Fruit fly (Drosophila melanogaster) Kc167 (cell line): ENCODE data around the gene CG31104.

Experiments
- Myc ChIP-seq: fragments of >200 bp; optimal IDR thresholded peaks from 2 replicates; lab custom pipeline; 2017; ENCODE audit warnings: missing external identifiers
- Sin3A ChIP-seq: fragments of >200 bp; optimal IDR thresholded peaks from 2 replicates; lab custom pipeline; 2018; ENCODE audit warnings: missing external identifiers
- h ChIP-seq: fragments of >200 bp; optimal IDR thresholded peaks from 3 replicates; lab custom pipeline; 2018; ENCODE audit warnings: missing external identifiers
- insv ChIP-seq: fragments of >200 bp; optimal IDR thresholded peaks from 3 replicates; lab custom pipeline; 2018; ENCODE audit warnings: missing external identifiers
- psq ChIP-seq: fragments of >200 bp; optimal IDR thresholded peaks from 2 replicates; lab custom pipeline; 2017; ENCODE audit warnings: missing external identifiers
- ttk ChIP-seq: sonication (Bioruptor generic); optimal IDR thresholded peaks from 2 replicates; lab custom pipeline; 2017; ENCODE audit warnings: missing external identifiers

The CG31104 gene

DNA sequence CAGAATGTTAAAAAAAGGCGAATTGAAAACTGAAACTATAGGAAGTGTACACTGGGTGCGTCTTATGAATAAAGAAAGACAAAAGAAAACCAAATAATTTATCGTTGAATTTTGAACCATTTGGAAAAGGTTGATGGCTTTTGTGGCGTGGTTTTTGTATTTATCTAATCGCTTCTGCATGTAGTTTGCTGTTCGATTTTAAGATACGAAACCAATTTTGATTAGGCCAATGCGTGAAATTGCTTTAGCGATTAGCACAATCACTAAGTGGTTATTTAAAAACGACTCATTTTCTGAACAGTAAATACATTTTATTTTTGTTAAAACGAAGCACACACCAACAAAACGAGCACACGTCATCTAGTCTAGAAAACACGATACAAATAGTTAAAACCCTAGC lies 24.6 kb upstream of the CG31104 start:
- no peak for TF ChIP-seq Myc (lab: Kevin White, UChicago)

DNA sequence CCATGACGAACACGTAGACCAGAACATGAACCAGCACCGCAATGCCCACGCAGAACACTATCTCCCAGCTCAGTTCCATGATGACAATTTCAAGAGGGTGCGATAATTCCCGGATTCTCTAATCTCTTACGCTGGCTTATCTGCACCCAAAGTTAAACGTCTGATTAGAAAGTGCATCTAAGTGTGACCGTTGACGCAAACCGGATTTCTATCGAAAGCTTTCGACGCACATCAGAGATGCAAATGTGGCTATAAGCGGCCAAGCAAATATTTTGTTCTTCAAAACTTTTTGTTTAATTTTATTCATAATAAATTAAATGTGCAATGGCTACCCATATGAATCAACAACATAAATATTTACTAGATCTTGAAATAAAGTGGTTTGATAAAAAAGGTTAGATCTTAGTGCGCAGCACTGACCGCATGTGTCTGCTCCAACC lies 22.9 kb upstream of the CG31104 start, which contains the start of the genes Kdsr and CG11858:
TSS of gene Kdsr (minus strand) at position 177 of the 440 bp plus-strand sequence.
TSS of gene CG11858 (plus strand) at position 420 of the 440 bp plus-strand sequence.
- TF ChIP-seq h (lab: Kevin White, UChicago) (no peak), Sin3A (no peak), insv (no peak), ttk (no peak), Myc (lab: Kevin White, UChicago) (no peak), psq (lab: Kevin White, UChicago) (no peak)

DNA sequence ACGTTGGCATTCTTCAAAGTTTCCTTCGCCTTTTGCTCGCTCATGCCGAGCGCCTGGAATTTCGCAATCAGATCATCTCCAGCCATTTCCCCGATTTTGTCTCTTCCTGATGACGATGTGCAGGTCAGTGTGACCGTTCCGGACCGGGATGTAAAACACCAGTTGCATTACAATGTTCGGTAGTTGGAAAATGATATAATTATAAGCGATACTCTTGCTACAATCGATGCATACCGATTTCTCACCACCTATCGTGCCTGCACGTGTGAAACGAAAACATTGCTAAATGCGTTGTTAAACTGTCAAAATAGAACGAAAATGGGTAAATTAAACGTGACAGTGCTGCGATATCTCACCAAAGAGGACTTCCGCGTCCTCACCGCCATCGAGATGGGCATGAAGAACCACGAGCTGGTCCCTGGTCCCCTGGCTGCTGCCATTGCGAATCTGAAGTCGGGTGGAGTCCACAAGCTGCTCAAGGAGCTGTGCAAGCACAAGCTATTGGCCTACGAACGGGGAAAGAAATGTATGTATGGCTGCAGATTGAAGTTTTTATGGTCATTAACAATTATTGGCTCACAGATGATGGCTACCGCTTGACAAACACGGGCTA lies 19.6 kb upstream of the CG31104 start, which contains the start of the genes GlnRS and RIOK2:
TSS of gene GlnRS (minus strand) at position 133 of the 613 bp plus-strand sequence.
TSS of gene RIOK2 (plus strand) at position 256 of the 613 bp plus-strand sequence.
- TF ChIP-seq insv (no peak), h (lab: Kevin White, UChicago) (no peak), psq (lab: Kevin White, UChicago) (no peak), Myc (lab: Kevin White, UChicago) (no peak), Sin3A (no peak), ttk (no peak)

DNA sequence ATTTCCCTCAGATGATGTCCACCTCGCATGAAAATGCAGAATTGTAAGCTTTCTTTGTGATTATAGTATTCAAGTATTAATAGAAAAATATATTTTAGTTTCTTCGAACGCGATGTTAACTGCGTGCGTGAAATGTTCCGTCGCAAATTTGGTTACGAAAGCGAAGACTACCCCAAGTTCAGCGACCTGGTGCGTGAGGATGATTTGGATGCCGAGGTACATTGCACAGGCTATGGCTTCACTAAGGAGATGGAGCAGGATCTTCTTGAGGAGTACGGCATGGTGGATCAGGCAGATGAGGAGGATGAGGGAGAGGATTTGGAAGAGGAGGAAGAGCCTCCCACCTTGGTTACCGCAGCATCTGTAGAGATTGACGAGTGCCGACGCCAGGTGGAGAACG lies 18.5 kb upstream of the CG31104 start:
- TF ChIP-seq psq (lab: Kevin White, UChicago): no peak

DNA sequence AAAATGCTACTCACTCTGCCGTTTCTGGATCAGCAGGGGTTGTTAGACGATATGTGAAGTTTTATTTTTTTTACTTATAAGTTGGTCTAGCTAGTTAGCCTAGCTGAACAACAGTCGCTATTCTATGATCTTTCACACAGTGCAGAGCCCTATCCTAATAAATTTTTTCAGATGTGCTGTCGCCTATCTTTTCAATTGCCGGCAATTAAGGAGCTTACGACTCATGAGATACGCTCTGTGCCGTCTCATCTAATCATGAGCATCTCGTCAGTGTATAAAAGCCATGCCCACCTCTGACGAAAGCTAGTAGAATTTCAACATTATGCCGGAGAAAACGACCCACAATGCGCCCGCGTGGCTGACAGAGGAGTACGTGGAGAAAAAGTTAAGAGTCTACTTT lies 15.4 kb upstream of the CG31104 start, which contains the start of the genes CG11889 and CG11891:
TSS of gene CG11889 (plus strand) at position 301 of the 400 bp plus-strand sequence.
TSS of gene CG11891 (plus strand) at position 301 of the 400 bp plus-strand sequence.
- TF ChIP-seq h (lab: Kevin White, UChicago): no peak
- TF ChIP-seq insv: no peak
- TF ChIP-seq psq (lab: Kevin White, UChicago): no peak
- no peak for TF ChIP-seq Sin3A
- no peak for TF ChIP-seq Myc (lab: Kevin White, UChicago)
- TF ChIP-seq ttk: no peak

DNA sequence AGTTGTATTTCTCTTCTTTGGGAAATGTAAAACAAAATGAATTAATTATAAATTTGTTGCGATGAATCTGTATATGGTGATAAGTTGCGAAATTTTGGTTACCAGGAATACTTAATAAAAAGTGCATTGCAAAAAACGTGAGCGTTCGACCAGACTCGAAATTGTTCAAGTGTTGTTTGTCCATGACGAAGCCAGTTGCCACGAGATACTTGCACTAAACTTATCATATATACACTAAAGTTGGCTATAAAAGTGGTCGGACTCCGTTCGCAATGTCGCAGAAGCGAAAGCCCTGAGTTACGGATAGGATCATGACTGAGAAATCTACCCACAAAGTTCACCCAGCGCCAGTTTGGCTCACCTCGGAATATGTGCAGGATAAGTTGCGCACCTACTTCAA lies 11.7 kb upstream of the CG31104 start, which contains the start of gene CG11878:
TSS of gene CG11878 (plus strand) at position 301 of the 400 bp plus-strand sequence.
- TF ChIP-seq insv: no peak
- TF ChIP-seq h (lab: Kevin White, UChicago): no peak
- no peak for TF ChIP-seq ttk
- TF ChIP-seq Sin3A: no peak
- TF ChIP-seq psq (lab: Kevin White, UChicago): no peak
- TF ChIP-seq Myc (lab: Kevin White, UChicago): no peak

DNA sequence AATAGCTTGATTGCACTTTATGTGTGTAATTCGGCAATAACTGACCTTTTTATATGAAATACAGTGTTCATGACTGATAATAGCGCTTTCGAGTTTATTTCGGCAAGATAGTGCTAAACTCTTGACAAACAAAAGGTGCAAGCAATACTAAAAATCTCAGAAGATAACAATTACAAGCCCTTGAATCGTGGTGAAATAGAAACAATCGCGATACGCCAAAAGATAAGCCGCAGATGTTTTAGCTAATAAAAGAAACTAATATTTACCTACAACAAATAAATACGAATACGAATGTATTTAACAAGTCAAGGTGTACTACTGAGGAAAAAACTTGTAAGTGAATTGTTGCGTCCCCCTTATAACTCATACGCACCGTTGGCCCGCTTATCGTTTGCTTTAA lies 10.0 kb upstream of the CG31104 start:
- no peak for TF ChIP-seq ttk
- TF ChIP-seq h (lab: Kevin White, UChicago): no peak
- no peak for TF ChIP-seq psq (lab: Kevin White, UChicago)
- no peak for TF ChIP-seq Sin3A
- TF ChIP-seq insv: no peak
- no peak for TF ChIP-seq Myc (lab: Kevin White, UChicago)

DNA sequence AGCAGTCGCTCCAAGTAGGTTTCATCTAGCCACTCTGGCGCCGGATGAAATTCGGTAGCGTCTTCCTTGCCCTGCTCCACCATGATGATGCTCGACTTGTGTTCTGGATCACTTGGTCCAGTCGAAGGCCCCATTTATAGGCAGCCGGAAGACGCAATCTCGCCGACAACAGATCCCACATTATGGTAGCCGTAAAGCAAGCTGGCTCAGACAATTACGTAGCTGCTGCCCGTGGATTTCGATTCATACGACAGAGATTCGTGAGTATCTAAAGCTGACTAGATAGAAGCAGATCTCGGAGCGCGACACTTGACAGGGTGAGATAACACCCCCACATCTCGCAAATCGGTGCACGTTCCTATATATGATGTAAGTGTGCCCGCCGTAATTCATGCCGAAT lies 8.2 kb upstream of the CG31104 start, which contains the start of gene CG10513:
TSS of gene CG10513 (minus strand) at position 101 of the 400 bp plus-strand sequence.
- no peak for TF ChIP-seq Sin3A
- TF ChIP-seq ttk: no peak
- no peak for TF ChIP-seq psq (lab: Kevin White, UChicago)
- TF ChIP-seq insv: no peak
- TF ChIP-seq h (lab: Kevin White, UChicago): no peak
- TF ChIP-seq Myc (lab: Kevin White, UChicago): no peak

DNA sequence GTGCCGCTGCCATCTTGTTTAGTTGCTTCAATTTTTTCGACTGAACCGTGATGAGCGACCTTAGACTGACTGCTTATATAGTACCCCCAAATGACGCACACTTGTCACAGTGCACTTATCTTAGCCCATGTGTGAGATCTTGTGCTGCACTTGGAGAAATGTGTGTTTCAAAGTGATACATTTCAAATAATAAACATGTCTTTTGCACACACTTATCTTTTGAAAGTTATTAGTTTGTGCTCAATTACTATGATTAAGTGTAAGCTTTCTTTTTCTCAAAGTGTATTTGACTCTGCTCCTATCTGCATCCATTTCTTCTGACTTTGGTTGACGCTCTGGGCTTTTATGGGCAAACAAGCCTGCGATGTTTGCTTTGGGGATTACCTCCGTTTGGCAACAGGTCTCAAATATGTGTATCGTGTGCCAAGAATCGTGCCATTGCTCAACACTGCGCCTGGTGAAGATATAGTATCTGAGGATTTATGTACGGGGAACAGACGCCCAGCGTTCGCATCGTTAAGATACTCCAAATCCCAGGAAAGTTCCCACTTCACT lies 5.4 kb upstream of the CG31104 start, which contains the start of gene CG10514:
TSS of gene CG10514 (minus strand) at position 51 of the 555 bp plus-strand sequence.
- TF ChIP-seq psq (lab: Kevin White, UChicago) (no peak), ttk (no peak), h (lab: Kevin White, UChicago) (no peak), insv (no peak), Sin3A (no peak), Myc (lab: Kevin White, UChicago) (no peak)

DNA sequence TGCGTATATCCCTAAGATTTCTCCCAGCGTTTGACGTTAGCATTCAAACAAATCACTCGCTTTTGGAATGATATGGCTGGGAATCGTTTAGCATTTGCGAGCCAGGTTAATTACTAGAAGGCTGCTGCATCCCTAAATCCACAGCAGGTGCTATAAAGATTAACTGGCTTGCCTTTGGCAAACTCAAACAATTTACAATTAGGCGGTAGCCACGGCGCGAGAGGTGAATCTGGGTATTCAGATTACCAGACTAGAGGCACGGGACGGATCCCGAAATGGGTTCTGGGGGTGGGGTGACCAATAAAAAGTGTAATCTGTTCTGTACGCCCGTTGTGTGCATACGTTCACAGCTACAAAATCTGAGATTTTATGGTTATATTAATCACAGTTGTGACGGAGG lies 4.1 kb upstream of the CG31104 start, which contains the start of gene CG11892:
TSS of gene CG11892 (plus strand) at position 384 of the 400 bp plus-strand sequence.
- TF ChIP-seq ttk (no peak), insv (no peak), h (lab: Kevin White, UChicago) (no peak), Sin3A (no peak), psq (lab: Kevin White, UChicago) (no peak), Myc (lab: Kevin White, UChicago) (no peak)

DNA sequence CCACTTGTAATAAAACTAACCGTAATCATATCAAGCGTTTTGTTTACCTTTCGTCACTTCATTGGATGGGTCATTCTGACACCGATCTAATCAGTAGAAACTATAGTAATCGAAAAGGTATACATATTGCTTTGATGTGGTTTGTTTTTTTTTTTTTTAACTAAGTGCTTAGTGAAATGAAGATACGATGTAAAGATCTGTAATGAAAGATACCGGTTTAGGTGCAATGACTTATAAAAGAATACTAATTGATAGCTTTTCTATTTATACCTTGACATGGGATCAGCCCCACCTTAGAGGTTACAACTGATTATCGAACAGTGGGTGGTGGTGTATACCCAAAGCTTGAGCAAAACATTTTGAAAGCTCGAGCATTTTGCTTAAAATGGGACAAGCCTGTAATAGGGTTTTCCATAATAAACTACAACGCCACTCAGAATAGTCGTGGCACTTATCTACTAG lies 2.0 kb upstream of the CG31104 start, which contains the start of gene CG31300:
TSS of gene CG31300 (plus strand) at position 412 of the 462 bp plus-strand sequence.
- TF ChIP-seq ttk (no peak), psq (lab: Kevin White, UChicago) (no peak), insv (no peak), Myc (lab: Kevin White, UChicago) (no peak), h (lab: Kevin White, UChicago) (no peak), Sin3A (no peak)

DNA sequence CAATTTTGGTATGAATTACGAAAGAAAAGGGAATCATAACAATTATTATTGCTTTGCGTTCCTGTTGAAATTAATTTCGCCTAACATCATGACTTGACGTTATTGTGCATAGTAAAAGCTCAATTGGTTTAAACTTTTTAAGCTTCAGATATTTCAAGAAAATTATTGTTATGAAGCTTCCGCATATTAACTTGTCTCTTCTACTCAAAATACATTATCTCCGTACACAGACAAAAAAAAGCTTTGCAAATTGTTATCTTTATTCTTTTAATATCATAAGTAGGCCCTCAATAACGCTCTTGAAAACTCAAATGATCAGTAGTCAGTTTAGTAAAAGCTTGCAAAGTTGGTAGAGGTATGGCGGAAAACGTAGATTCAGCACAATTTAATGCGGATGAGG lies 1.9 kb downstream of the CG31104 start, which contains the start of gene CG13658:
TSS of gene CG13658 (plus strand) at position 347 of the 400 bp plus-strand sequence.
- TF ChIP-seq Myc (lab: Kevin White, UChicago): no peak

DNA sequence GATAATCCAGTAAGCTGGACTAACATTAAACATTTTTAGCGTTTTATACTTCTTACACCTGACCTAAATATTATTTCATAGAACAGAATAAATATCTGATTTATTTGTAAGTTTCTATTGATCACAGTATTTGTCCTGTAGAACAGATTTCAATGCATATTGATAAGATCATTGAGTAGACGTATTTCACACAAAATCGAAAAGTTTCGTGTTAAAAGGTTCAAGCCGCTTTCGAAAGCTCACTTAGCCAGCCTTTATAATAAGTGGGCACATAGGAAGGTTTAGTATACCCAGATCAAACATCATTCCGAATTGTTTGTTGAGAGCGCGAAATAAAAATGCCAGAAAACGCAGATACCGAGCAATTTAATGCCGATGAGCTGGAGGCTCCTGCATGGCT lies 4.3 kb downstream of the CG31104 start, which contains the start of gene CG11893:
TSS of gene CG11893 (plus strand) at position 301 of the 400 bp plus-strand sequence.
- TF ChIP-seq Sin3A: no peak
- TF ChIP-seq insv: no peak
- no peak for TF ChIP-seq psq (lab: Kevin White, UChicago)
- no peak for TF ChIP-seq ttk
- no peak for TF ChIP-seq h (lab: Kevin White, UChicago)
- no peak for TF ChIP-seq Myc (lab: Kevin White, UChicago)
